Worm (Caenorhabditis elegans) whole organism, mixed stage, embryonic: ENCODE measurements around the gene ubxn-4.

ENCODE experiments used
- ces-1 ChIP-seq: fragments of 150-350 bp; optimal IDR thresholded peaks from 2 replicates; lab custom pipeline; 2014; ENCODE audit warnings: missing biosample characterization, missing genetic modification reagents, missing genetic modification characterization
- drap-1 ChIP-seq: fragments of 200-800 bp; sonication (Bioruptor generic); optimal IDR thresholded peaks from 3 replicates; lab custom pipeline; 2018; ENCODE audit warnings: mild to moderate bottlenecking, missing genetic modification characterization, missing compliant biosample characterization
- elt-1 ChIP-seq: sonication (generic microtip); optimal IDR thresholded peaks from 2 replicates; lab custom pipeline; 2017; ENCODE audit warnings: missing genetic modification characterization, mild to moderate bottlenecking, missing compliant biosample characterization, antibody characterized with exemption, moderate library complexity, borderline replicate concordance; ENCODE audit not compliant: insufficient read depth
- mab-5 ChIP-seq: fragments of 150-350 bp; optimal IDR thresholded peaks from 2 replicates; lab custom pipeline; 2014; ENCODE audit warnings: missing biosample characterization, missing genetic modification characterization
- nhr-12 ChIP-seq: fragments of 150-350 bp; optimal IDR thresholded peaks from 2 replicates; lab custom pipeline; 2014; ENCODE audit warnings: missing biosample characterization, missing genetic modification characterization
- nhr-28 ChIP-seq: fragments of 150-350 bp; optimal IDR thresholded peaks from 2 replicates; lab custom pipeline; 2014; ENCODE audit warnings: missing biosample characterization, missing genetic modification characterization
- sem-2 ChIP-seq: fragments of 200-800 bp; sonication (Bioruptor generic); optimal IDR thresholded peaks from 2 replicates; lab custom pipeline; 2018; ENCODE audit warnings: mild to moderate bottlenecking, missing genetic modification characterization, missing compliant biosample characterization
- sptf-1 ChIP-seq: sonication (generic microtip); optimal IDR thresholded peaks from 2 replicates; lab custom pipeline; 2017; ENCODE audit warnings: mild to moderate bottlenecking, missing genetic modification characterization, moderate library complexity, missing compliant biosample characterization
- unc-120 ChIP-seq: sonication (generic microtip); optimal IDR thresholded peaks from 2 replicates; lab custom pipeline; 2017; ENCODE audit warnings: missing genetic modification characterization, missing compliant biosample characterization; ENCODE audit not compliant: poor library complexity, severe bottlenecking
- unc-62 ChIP-seq: fragments of 150-350 bp; optimal IDR thresholded peaks from 2 replicates; lab custom pipeline; 2014; ENCODE audit warnings: missing biosample characterization, missing genetic modification reagents, missing genetic modification characterization

ce11 chrIII:8413501-8413900 is 8.1 kb upstream of the ubxn-4 start:
- TF ChIP-seq unc-62 (GFP tag; lab: Kevin White, UChicago) (no peak), sptf-1 (tag; lab: Kevin White, UChicago) (no peak), elt-1 (tag; lab: Kevin White, UChicago) (no peak), unc-120 (no peak), sem-2 (no peak), mab-5 (tag; lab: Kevin White, UChicago) (no peak), ces-1 (GFP tag; lab: Kevin White, UChicago) (no peak), drap-1 (GFP tag; lab: Kevin White, UChicago) (no peak), nhr-28 (tag; lab: Kevin White, UChicago) (no peak), nhr-12 (no peak)
